Worm (Caenorhabditis elegans) whole organism, L4 larva: ENCODE measurements around the gene str-134.
A peak's percentile ranks its signal among the peaks of the same experiment; 100 is the strongest.

Experiments
- R02D3.7 ChIP-seq: fragments of 150-350 bp; sonication (generic microtip); optimal IDR thresholded peaks from 3 replicates; lab custom pipeline; 2014; ENCODE audit warnings: missing biosample characterization, missing genetic modification characterization
- T26A8.4 ChIP-seq: fragments of 200-800 bp; sonication (Bioruptor generic); IDR thresholded peaks from 2 replicates; pipeline ENCODE4 v1.3.6; 2022; ENCODE audit warnings: missing genetic modification characterization, missing compliant biosample characterization
- Y105C5A.15 ChIP-seq: fragments of 200-800 bp; sonication (Bioruptor generic); IDR thresholded peaks from 2 replicates; pipeline ENCODE4 v1.3.6; 2022; ENCODE audit warnings: missing genetic modification characterization, missing compliant biosample characterization
- Y5F2A.4 ChIP-seq: fragments of 200-800 bp; sonication (Bioruptor generic); optimal IDR thresholded peaks from 2 replicates; lab custom pipeline; 2018; ENCODE audit warnings: mild to moderate bottlenecking, missing genetic modification characterization, missing compliant biosample characterization
- ZK337.2 ChIP-seq: fragments of 200-800 bp; sonication (Bioruptor generic); IDR thresholded peaks from 2 replicates; pipeline ENCODE4 v1.3.6; 2022; ENCODE audit warnings: missing genetic modification reagents, missing genetic modification characterization, missing compliant biosample characterization
- ZK546.5 ChIP-seq, 2 experiments: sonication (generic microtip); optimal IDR thresholded peaks; 2 replicates each; lab custom pipeline; 2017; ENCODE audit warnings: missing biosample characterization in 2 of 2, missing genetic modification characterization in 2 of 2
- aha-1 ChIP-seq: fragments of 150-350 bp; peaks from one replicate; lab custom pipeline; 2014; ENCODE audit warnings: missing biosample characterization, missing genetic modification characterization
- ceh-62 ChIP-seq: sonication (generic microtip); optimal IDR thresholded peaks from 2 replicates; lab custom pipeline; 2017; ENCODE audit warnings: missing biosample characterization, missing genetic modification characterization
- cey-2 ChIP-seq: sonication (generic microtip); optimal IDR thresholded peaks from 3 replicates; lab custom pipeline; 2017; ENCODE audit warnings: missing genetic modification characterization, mild to moderate bottlenecking, missing compliant biosample characterization, antibody characterized with exemption, borderline replicate concordance; ENCODE audit not compliant: insufficient read depth
- daf-12 ChIP-seq: fragments of 150-350 bp; optimal IDR thresholded peaks from 2 replicates; lab custom pipeline; 2014; ENCODE audit warnings: missing biosample characterization, missing genetic modification reagents, missing genetic modification characterization
- daf-16 ChIP-seq, 3 experiments: sonication (generic microtip); optimal IDR thresholded peaks; 2 replicates each; lab custom pipeline; 2016 to 2017; ENCODE audit warnings: missing genetic modification characterization in 3 of 3, missing genetic modification reagents in 3 of 3, mild to moderate bottlenecking in 2 of 3, missing compliant biosample characterization in 2 of 3, missing biosample characterization in 1 of 3, moderate library complexity in 1 of 3
- dmd-6 ChIP-seq: fragments of 200-800 bp; sonication (Bioruptor generic); IDR thresholded peaks from 2 replicates; pipeline ENCODE4 v1.3.6; 2022; ENCODE audit warnings: missing genetic modification reagents, missing genetic modification characterization, missing compliant biosample characterization
- dmd-9 ChIP-seq: fragments of 200-800 bp; sonication (Bioruptor generic); IDR thresholded peaks from 2 replicates; pipeline ENCODE4 v1.3.6; 2022; ENCODE audit warnings: missing genetic modification reagents, missing genetic modification characterization, missing compliant biosample characterization
- dpl-1 ChIP-seq: fragments of 150-350 bp; optimal IDR thresholded peaks from 2 replicates; lab custom pipeline; 2014; ENCODE audit warnings: missing biosample characterization, missing genetic modification reagents, missing genetic modification characterization
- duxl-1 ChIP-seq: sonication (generic microtip); optimal IDR thresholded peaks from 2 replicates; lab custom pipeline; 2016; ENCODE audit warnings: mild to moderate bottlenecking, missing genetic modification characterization, moderate library complexity, missing compliant biosample characterization; ENCODE audit not compliant: poor library complexity
- dve-1 ChIP-seq: sonication (generic microtip); optimal IDR thresholded peaks from 2 replicates; lab custom pipeline; 2017; ENCODE audit warnings: antibody characterized with exemption, mild to moderate bottlenecking, missing genetic modification characterization, missing compliant biosample characterization; ENCODE audit not compliant: insufficient read depth
- egl-27 ChIP-seq: sonication (generic microtip); optimal IDR thresholded peaks from 3 replicates; lab custom pipeline; 2017; ENCODE audit warnings: missing biosample characterization, missing genetic modification reagents, missing genetic modification characterization
- gei-8 ChIP-seq: fragments of 200-800 bp; sonication (Bioruptor generic); optimal IDR thresholded peaks from 2 replicates; lab custom pipeline; 2018; ENCODE audit warnings: mild to moderate bottlenecking, missing genetic modification characterization, missing compliant biosample characterization
- hlh-11 ChIP-seq: fragments of 200-800 bp; sonication (Bioruptor generic); optimal IDR thresholded peaks from 2 replicates; lab custom pipeline; 2018; ENCODE audit warnings: mild to moderate bottlenecking, missing genetic modification characterization, missing compliant biosample characterization
- hlh-30 ChIP-seq: sonication (generic microtip); optimal IDR thresholded peaks from 2 replicates; lab custom pipeline; 2017; ENCODE audit warnings: antibody characterized with exemption, mild to moderate bottlenecking, missing genetic modification characterization, missing compliant biosample characterization; ENCODE audit not compliant: insufficient read depth
- hmg-1.1 ChIP-seq: fragments of 200-800 bp; sonication (Bioruptor generic); IDR thresholded peaks from 2 replicates; pipeline ENCODE4 v1.3.6; 2022; ENCODE audit warnings: missing genetic modification reagents, missing genetic modification characterization, missing compliant biosample characterization
- lim-7 ChIP-seq: fragments of 200-800 bp; sonication (Bioruptor generic); IDR thresholded peaks from 2 replicates; pipeline ENCODE4 v1.3.6; 2022; ENCODE audit warnings: missing genetic modification characterization, missing compliant biosample characterization
- lin-13 ChIP-seq: fragments of 150-350 bp; optimal IDR thresholded peaks from 2 replicates; lab custom pipeline; 2014; ENCODE audit warnings: missing biosample characterization, missing genetic modification reagents, missing genetic modification characterization
- lin-38 ChIP-seq: fragments of 200-800 bp; sonication (Bioruptor generic); IDR thresholded peaks from 2 replicates; pipeline ENCODE4 v1.3.6; 2022; ENCODE audit warnings: missing genetic modification reagents, missing genetic modification characterization, missing compliant biosample characterization
- madf-5 ChIP-seq, 2 experiments: fragments of 200-800 bp; sonication (Bioruptor generic); IDR thresholded peaks; 2 replicates each; pipeline ENCODE4 v1.3.6; 2022; ENCODE audit warnings: missing compliant biosample characterization in 2 of 2, missing genetic modification characterization in 2 of 2
- mdl-1 ChIP-seq, 2 experiments: fragments of 150-350 bp in 1 of 2; sonication (generic microtip) in 1 of 2; optimal IDR thresholded peaks; 2 replicates each; lab custom pipeline; 2014 to 2017; ENCODE audit warnings: missing biosample characterization in 2 of 2, missing genetic modification characterization in 2 of 2
- mdt-29 ChIP-seq: fragments of 200-800 bp; sonication (Bioruptor generic); IDR thresholded peaks from 2 replicates; pipeline ENCODE4 v1.3.6; 2022; ENCODE audit warnings: missing genetic modification reagents, missing genetic modification characterization, missing compliant biosample characterization
- mep-1 ChIP-seq: fragments of 150-350 bp; sonication (generic microtip); optimal IDR thresholded peaks from 3 replicates; lab custom pipeline; 2014; ENCODE audit warnings: missing biosample characterization, missing genetic modification characterization
- mes-2 ChIP-seq: sonication (generic microtip); optimal IDR thresholded peaks from 2 replicates; lab custom pipeline; 2016; ENCODE audit warnings: missing genotype, mild to moderate bottlenecking, missing genetic modification characterization, missing compliant biosample characterization; ENCODE audit not compliant: poor library complexity, severe bottlenecking
- mxl-3 ChIP-seq: fragments of 200-800 bp; sonication (Bioruptor generic); optimal IDR thresholded peaks from 2 replicates; lab custom pipeline; 2018; ENCODE audit warnings: mild to moderate bottlenecking, missing genetic modification characterization, missing compliant biosample characterization
- nhr-10 ChIP-seq: fragments of 150-350 bp; optimal IDR thresholded peaks from 2 replicates; lab custom pipeline; 2014; ENCODE audit warnings: missing biosample characterization, missing genetic modification characterization
- nhr-102 ChIP-seq: sonication (generic microtip); optimal IDR thresholded peaks from 2 replicates; lab custom pipeline; 2016; ENCODE audit warnings: mild to moderate bottlenecking, missing genetic modification characterization, moderate library complexity, missing compliant biosample characterization
- nhr-28 ChIP-seq: fragments of 150-350 bp; optimal IDR thresholded peaks from 2 replicates; lab custom pipeline; 2014; ENCODE audit warnings: missing biosample characterization, missing genetic modification characterization
- nhr-42 ChIP-seq: fragments of 200-800 bp; sonication (Bioruptor generic); IDR thresholded peaks from 2 replicates; pipeline ENCODE4 v1.3.6; 2022; ENCODE audit warnings: missing genetic modification characterization, missing compliant biosample characterization
- nhr-48 ChIP-seq: sonication (generic microtip); optimal IDR thresholded peaks from 2 replicates; lab custom pipeline; 2016; ENCODE audit warnings: mild to moderate bottlenecking, missing genetic modification characterization, missing compliant biosample characterization
- nhr-6 ChIP-seq: fragments of 150-350 bp; optimal IDR thresholded peaks from 2 replicates; lab custom pipeline; 2014; ENCODE audit warnings: missing biosample characterization, missing genetic modification characterization
- nhr-76 ChIP-seq: fragments of 150-350 bp; optimal IDR thresholded peaks from 2 replicates; lab custom pipeline; 2014; ENCODE audit warnings: missing biosample characterization, missing genetic modification characterization
- nhr-77 ChIP-seq: fragments of 150-350 bp; optimal IDR thresholded peaks from 2 replicates; lab custom pipeline; 2014; ENCODE audit warnings: missing biosample characterization, missing genetic modification characterization
- php-3 ChIP-seq: fragments of 200-800 bp; sonication (Bioruptor generic); IDR thresholded peaks from 2 replicates; pipeline ENCODE4 v1.3.6; 2022; ENCODE audit warnings: missing genetic modification reagents, missing genetic modification characterization, missing compliant biosample characterization
- pqm-1 ChIP-seq: sonication (generic microtip); optimal IDR thresholded peaks from 2 replicates; lab custom pipeline; 2017; ENCODE audit warnings: missing biosample characterization, missing genetic modification characterization
- rbr-2 ChIP-seq: sonication (generic microtip); optimal IDR thresholded peaks from 2 replicates; lab custom pipeline; 2016; ENCODE audit warnings: missing genotype, missing genetic modification characterization, missing compliant biosample characterization
- sdz-12 ChIP-seq: fragments of 200-800 bp; sonication (Bioruptor generic); optimal IDR thresholded peaks from 2 replicates; lab custom pipeline; 2018; ENCODE audit warnings: mild to moderate bottlenecking, missing genetic modification characterization, missing compliant biosample characterization
- snpc-1.2 ChIP-seq: fragments of 200-800 bp; sonication (Bioruptor generic); IDR thresholded peaks from 2 replicates; pipeline ENCODE4 v1.3.6; 2022; ENCODE audit warnings: missing genetic modification reagents, missing genetic modification characterization, missing compliant biosample characterization
- snpc-4 ChIP-seq: fragments of 150-350 bp; optimal IDR thresholded peaks from 2 replicates; lab custom pipeline; 2014; ENCODE audit warnings: missing biosample characterization, missing genetic modification characterization
- spr-1 ChIP-seq: sonication (generic microtip); optimal IDR thresholded peaks from 2 replicates; lab custom pipeline; 2016; ENCODE audit warnings: mild to moderate bottlenecking, missing genetic modification characterization, missing compliant biosample characterization
- tag-97 ChIP-seq: fragments of 200-800 bp; sonication (Bioruptor generic); IDR thresholded peaks from 2 replicates; pipeline ENCODE4 v1.3.6; 2022; ENCODE audit warnings: missing genetic modification characterization, missing compliant biosample characterization
- unc-62 ChIP-seq, 3 experiments: fragments of 150-350 bp in 1 of 3; sonication (generic microtip); optimal IDR thresholded peaks in 2 of 3; peaks in 1 of 3; 1 replicate in 1 of 3; 2 replicates in 2 of 3; lab custom pipeline; 2014 to 2017; ENCODE audit warnings: missing biosample characterization in 3 of 3, missing genetic modification characterization in 3 of 3, missing genetic modification reagents in 3 of 3, missing genotype in 1 of 3
- zfp-2 ChIP-seq: sonication (generic microtip); optimal IDR thresholded peaks from 2 replicates; lab custom pipeline; 2016; ENCODE audit warnings: mild to moderate bottlenecking, missing genetic modification characterization, missing compliant biosample characterization
- zfp-3 ChIP-seq: fragments of 200-800 bp; sonication (Bioruptor generic); conservative IDR thresholded peaks from 2 replicates; pipeline ENCODE4 v1.3.6; 2022; ENCODE audit warnings: missing genetic modification reagents, missing genetic modification characterization, missing compliant biosample characterization
- zip-11 ChIP-seq: fragments of 200-800 bp; sonication (Bioruptor generic); IDR thresholded peaks from 2 replicates; pipeline ENCODE4 v1.3.6; 2022; ENCODE audit warnings: missing genetic modification characterization, missing compliant biosample characterization

Gene str-134

DNA sequence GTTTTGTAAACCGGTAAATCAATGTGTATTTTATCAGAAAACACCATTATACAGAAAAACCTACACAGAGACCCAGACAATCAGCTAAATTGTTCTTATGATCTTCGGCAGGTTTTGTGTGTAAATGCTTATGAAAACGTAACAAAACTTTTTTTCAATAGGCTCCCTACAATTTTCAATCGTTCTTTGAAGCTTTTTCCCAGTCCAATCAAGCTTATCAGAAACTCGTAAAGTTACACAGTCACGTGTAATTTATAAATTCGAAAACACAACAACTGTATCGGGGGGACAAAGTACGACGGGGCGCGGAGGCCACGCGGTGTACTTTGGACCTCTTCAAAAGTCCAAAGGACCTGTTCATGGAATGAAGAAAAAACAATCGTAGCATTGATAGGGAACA is 13.2 kb upstream of the str-134 start:
- TF ChIP-seq egl-27 (tag; lab: Kevin White, UChicago): no peak
- peak; percentile 13 for TF ChIP-seq rbr-2
- no peak for TF ChIP-seq zip-11 (GFP tag; lab: Robert Waterston, UW)
- peak; percentile 19 for TF ChIP-seq nhr-28 (tag; lab: Kevin White, UChicago)
- TF ChIP-seq T26A8.4 (GFP tag; lab: Robert Waterston, UW): peak; percentile 78
- TF ChIP-seq nhr-77: peak; percentile 60
- no peak for TF ChIP-seq dpl-1 (GFP tag; lab: Kevin White, UChicago)
- TF ChIP-seq cey-2: peak; percentile 38
- TF ChIP-seq mxl-3 (GFP tag; lab: Kevin White, UChicago): peak; percentile 72
- TF ChIP-seq dmd-9 (GFP tag; lab: Robert Waterston, UW): no peak
- TF ChIP-seq R02D3.7: no peak
- TF ChIP-seq php-3: peak; percentile 93
- TF ChIP-seq nhr-6: no peak
- TF ChIP-seq hlh-11 (tag; lab: Kevin White, UChicago): peak; percentile 92
- TF ChIP-seq mdt-29: peak; percentile 86
- peak; percentile 73 for TF ChIP-seq nhr-102 (tag; lab: Kevin White, UChicago)
- TF ChIP-seq nhr-76 (tag; lab: Kevin White, UChicago): no peak
- no peak for TF ChIP-seq pqm-1 (tag; lab: Kevin White, UChicago)
- TF ChIP-seq lin-38 (GFP tag; lab: Robert Waterston, UW): peak; percentile 34; the same call in 1 of the 2 replicates
- no peak for TF ChIP-seq snpc-1.2 (GFP tag; lab: Robert Waterston, UW)
- TF ChIP-seq nhr-10 (tag; lab: Kevin White, UChicago): peak; percentile 61
- no peak for TF ChIP-seq snpc-4
- TF ChIP-seq Y5F2A.4: no peak
- no peak for TF ChIP-seq ZK337.2 (GFP tag; lab: Robert Waterston, UW)
- TF ChIP-seq tag-97 (GFP tag; lab: Robert Waterston, UW): no peak
- peak in 1 of 2 experiments; percentile 60 for TF ChIP-seq unc-62 (GFP tag; optimal IDR thresholded peaks at IDR 0.05 in 1 of 2; lab: Kevin White, UChicago)
- no peak for TF ChIP-seq unc-62 (tag; optimal IDR thresholded peaks at IDR 0.05; lab: Kevin White, UChicago)
- peak; percentile 78 for TF ChIP-seq mep-1 (tag; lab: Kevin White, UChicago)
- TF ChIP-seq mdl-1 (tag; optimal IDR thresholded peaks at IDR 0.05; lab: Kevin White, UChicago): peak in 1 of 2 experiments; percentile 74
- TF ChIP-seq sdz-12: no peak
- no peak for TF ChIP-seq madf-5 (GFP tag; IDR thresholded peaks at IDR 0.05; lab: Robert Waterston, UW)
- TF ChIP-seq aha-1 (tag; lab: Kevin White, UChicago): peak; percentile 47
- peak; percentile 66 for TF ChIP-seq dmd-6 (GFP tag; lab: Robert Waterston, UW)
- TF ChIP-seq zfp-3 (GFP tag; lab: Robert Waterston, UW): 0 out of 2 replicates have a peak, but pooled peaks have one; percentile 23
- TF ChIP-seq zfp-2 (tag; lab: Kevin White, UChicago): no peak
- TF ChIP-seq duxl-1: peak; percentile 80
- no peak for TF ChIP-seq daf-12 (tag; lab: Kevin White, UChicago)
- TF ChIP-seq spr-1 (tag; lab: Kevin White, UChicago): peak; percentile 25
- peak; percentile 89 for TF ChIP-seq hlh-30 (tag; lab: Kevin White, UChicago)
- peak in 1 of 2 experiments; percentile 52 for TF ChIP-seq daf-16 (GFP tag; optimal IDR thresholded peaks at IDR 0.05; lab: Kevin White, UChicago)
- peak; percentile 94 for TF ChIP-seq daf-16 (tag; optimal IDR thresholded peaks at IDR 0.05; lab: Kevin White, UChicago)
- TF ChIP-seq mes-2 (tag; lab: Kevin White, UChicago): peak; percentile 39
- TF ChIP-seq hmg-1.1 (GFP tag; lab: Robert Waterston, UW): no peak
- peak; percentile 2 for TF ChIP-seq gei-8
- TF ChIP-seq nhr-42: 0 out of 2 replicates have a peak, but pooled peaks have one; percentile 4
- TF ChIP-seq Y105C5A.15 (GFP tag; lab: Robert Waterston, UW): 0 out of 2 replicates have a peak, but pooled peaks have one; percentile 49
- TF ChIP-seq dve-1 (tag; lab: Kevin White, UChicago): peak; percentile 89
- 0 out of 2 replicates have a peak, but pooled peaks have one; percentile 29 for TF ChIP-seq lim-7 (GFP tag; lab: Robert Waterston, UW)
- TF ChIP-seq ZK546.5 (tag; optimal IDR thresholded peaks at IDR 0.05; lab: Kevin White, UChicago): no peak
- TF ChIP-seq nhr-48 (tag; lab: Kevin White, UChicago): peak; percentile 79
- peak; percentile 4 for TF ChIP-seq lin-13 (GFP tag; lab: Kevin White, UChicago)
- TF ChIP-seq ceh-62 (tag; lab: Kevin White, UChicago): no peak
